Fruit fly (Drosophila melanogaster): ENCODE data around the gene mtm.

The mtm gene

DNA sequence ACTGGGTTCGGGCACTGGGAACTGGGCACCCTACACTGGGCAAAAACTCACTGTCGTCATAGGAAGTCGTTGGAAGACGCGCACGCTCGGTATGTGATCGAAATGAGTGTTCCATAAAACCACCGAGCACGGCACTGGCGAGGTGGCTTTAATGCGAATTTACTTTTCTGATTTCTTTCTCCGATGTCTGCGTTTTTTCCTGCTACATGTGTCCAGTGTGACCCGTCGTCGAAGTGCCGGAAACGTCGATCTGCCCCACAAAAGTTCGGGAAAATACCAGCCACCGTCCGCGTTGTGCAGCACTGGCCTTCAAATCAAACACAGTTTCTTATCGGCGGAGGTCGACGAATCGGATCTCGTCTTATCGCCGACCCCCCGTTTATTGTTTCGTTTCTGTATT lies 37.6 kb downstream of the mtm start, which contains the start of gene Kdm5 (continued):
- TF ChIP-seq tx (GFP tag; optimal IDR thresholded peaks at IDR 0.05) (peak; percentile 11), Ssrp (tag; optimal IDR thresholded peaks at IDR 0.05) (no peak), jumu (GFP tag; optimal IDR thresholded peaks at IDR 0.05) (peak; percentile 37), ham (GFP tag; IDR thresholded peaks at IDR 0.05) (no peak), Dll (GFP tag; IDR thresholded peaks at IDR 0.05; ENCODE audit: partially characterized antibody) (no peak), Hsf (GFP tag; optimal IDR thresholded peaks at IDR 0.05) (no peak), slp2 (GFP tag; optimal IDR thresholded peaks at IDR 0.05) (no peak), kah (GFP tag; optimal IDR thresholded peaks at IDR 0.05) (no peak), Hr3 (GFP tag; optimal IDR thresholded peaks at IDR 0.05) (peak; percentile 24), CG10959 (GFP tag; IDR thresholded peaks at IDR 0.05) (no peak), CG10267 (tag; optimal IDR thresholded peaks at IDR 0.05) (peak; percentile 94), unc-4 (GFP tag; IDR thresholded peaks at IDR 0.05; ENCODE audit: partially characterized antibody) (0 out of 2 replicates have a peak, but pooled peaks have one; percentile 26), CG7357 (GFP tag; IDR thresholded peaks at IDR 0.05) (no peak), CG2875 (GFP tag; optimal IDR thresholded peaks at IDR 0.05) (no peak), lmd (GFP tag; IDR thresholded peaks at IDR 0.05) (peak; percentile 25; the same call in 1 of the 2 replicates), bowl (GFP tag; IDR thresholded peaks at IDR 0.05) (no peak), CG6272 (GFP tag; IDR thresholded peaks at IDR 0.05) (no peak), shn (GFP tag; optimal IDR thresholded peaks at IDR 0.05) (peak; percentile 45), CG4328 (GFP tag; optimal IDR thresholded peaks at IDR 0.05) (peak; percentile 36), sna (GFP tag; IDR thresholded peaks at IDR 0.05; ENCODE audit: partially characterized antibody) (no peak), pzg (GFP tag; optimal IDR thresholded peaks at IDR 0.05) (peak; percentile 92), chinmo (GFP tag; IDR thresholded peaks at IDR 0.05; ENCODE audit: partially characterized antibody) (0 out of 4 replicates have a peak, but pooled peaks have one; percentile 59), pho (GFP tag; optimal IDR thresholded peaks at IDR 0.05) (peak; percentile 42), CG5180 (GFP tag; optimal IDR thresholded peaks at IDR 0.05) (no peak), CG14667 (GFP tag; IDR thresholded peaks at IDR 0.05) (no peak), CG10431 (GFP tag; optimal IDR thresholded peaks at IDR 0.05) (peak; percentile 58), CG9817 (tag; optimal IDR thresholded peaks at IDR 0.05) (peak; percentile 11), CG15514 (GFP tag; optimal IDR thresholded peaks at IDR 0.05) (peak; percentile 69), CG16815 (GFP tag; optimal IDR thresholded peaks at IDR 0.05) (no peak), cas (GFP tag; IDR thresholded peaks at IDR 0.05) (no peak), hth (optimal IDR thresholded peaks at IDR 0.05) (no peak), CG15601 (tag; optimal IDR thresholded peaks at IDR 0.05) (peak; percentile 1), CG9609 (GFP tag; optimal IDR thresholded peaks at IDR 0.05) (peak; percentile 54), sisA (GFP tag; IDR thresholded peaks at IDR 0.05) (no peak), btn (GFP tag; optimal IDR thresholded peaks at IDR 0.05) (no peak), dm (GFP tag; optimal IDR thresholded peaks at IDR 0.05) (peak; percentile 44), inv (GFP tag; IDR thresholded peaks at IDR 0.05; ENCODE audit: partially characterized antibody) (0 out of 2 replicates have a peak, but pooled peaks have one; percentile 20), CG10543 (GFP tag; optimal IDR thresholded peaks at IDR 0.05) (peak; percentile 78), Mes4 (GFP tag; optimal IDR thresholded peaks at IDR 0.05) (peak; percentile 14), Atf6 (GFP tag; IDR thresholded peaks at IDR 0.05) (peak; percentile 57), CG6765 (GFP tag; optimal IDR thresholded peaks at IDR 0.05) (peak; percentile 55), Lhr (GFP tag; optimal IDR thresholded peaks at IDR 0.05) (peak; percentile 60), CG9932 (GFP tag; IDR thresholded peaks at IDR 0.05) (peak; percentile 61), CG18476 (GFP tag; optimal IDR thresholded peaks at IDR 0.05) (no peak), TFAM (GFP tag; optimal IDR thresholded peaks at IDR 0.05) (no peak), nom (GFP tag; optimal IDR thresholded peaks at IDR 0.05) (peak; percentile 11), odd (GFP tag; optimal IDR thresholded peaks at IDR 0.05) (no peak), gro (GFP tag; optimal IDR thresholded peaks at IDR 0.05) (peak; percentile 22), YL-1 (GFP tag; optimal IDR thresholded peaks at IDR 0.05) (peak; percentile 65), CG12104 (GFP tag; optimal IDR thresholded peaks at IDR 0.05) (no peak), CG13296 (GFP tag; optimal IDR thresholded peaks at IDR 0.05) (no peak)

Measured in whole organism, embryonic.